Fruit fly (Drosophila melanogaster) whole organism, embryonic: ENCODE data around the gene CG14442.

Experiments used
- CG12769 ChIP-seq: fragments of 200-800 bp; sonication (Bioruptor generic); optimal IDR thresholded peaks from 2 replicates; lab custom pipeline; 2019; ENCODE audit warnings: missing biosample characterization, mild to moderate bottlenecking, missing genetic modification characterization, moderate library complexity
- CG13894 ChIP-seq: fragments of 200-800 bp; sonication (Bioruptor generic); optimal IDR thresholded peaks from 3 replicates; lab custom pipeline; 2018; ENCODE audit warnings: missing biosample characterization, mild to moderate bottlenecking, missing genetic modification characterization, moderate library complexity
- CG14050 ChIP-seq: fragments of 200-800 bp; sonication (Bioruptor generic); IDR thresholded peaks from 3 replicates; pipeline ENCODE4 v1.3.6; 2022; ENCODE audit warnings: missing biosample characterization, missing genetic modification characterization
- CG1602 ChIP-seq: fragments of 200-800 bp; sonication (Bioruptor generic); optimal IDR thresholded peaks from 3 replicates; lab custom pipeline; 2016; ENCODE audit warnings: missing biosample characterization, missing genetic modification characterization
- CG1647 ChIP-seq: fragments of 200-800 bp; sonication (Bioruptor generic); optimal IDR thresholded peaks from 3 replicates; lab custom pipeline; 2016; ENCODE audit warnings: missing biosample characterization, missing genetic modification characterization
- CG16815 ChIP-seq: fragments of 200-800 bp; sonication (Bioruptor generic); optimal IDR thresholded peaks from 3 replicates; lab custom pipeline; 2017; ENCODE audit warnings: missing biosample characterization, mild to moderate bottlenecking, missing genetic modification characterization
- CG16863 ChIP-seq: fragments of 200-800 bp; sonication (Bioruptor generic); optimal IDR thresholded peaks from 3 replicates; lab custom pipeline; 2016; ENCODE audit warnings: missing biosample characterization, missing genetic modification characterization
- CG18599 ChIP-seq: fragments of 200-800 bp; sonication (Bioruptor generic); optimal IDR thresholded peaks from 3 replicates; lab custom pipeline; 2017; ENCODE audit warnings: missing biosample characterization, missing genetic modification characterization, mild to moderate bottlenecking, moderate library complexity, missing genetic modification reagents
- CG30403 ChIP-seq: fragments of 200-800 bp; sonication (Bioruptor generic); optimal IDR thresholded peaks from 3 replicates; lab custom pipeline; 2016; ENCODE audit warnings: missing biosample characterization, missing genetic modification characterization
- CG32772 ChIP-seq: fragments of 200-800 bp; sonication (Bioruptor generic); IDR thresholded peaks from 2 replicates; pipeline ENCODE4 v1.3.6; 2022; ENCODE audit warnings: missing biosample characterization, missing genetic modification characterization
- CG33213 ChIP-seq: fragments of 200-800 bp; sonication (Bioruptor generic); optimal IDR thresholded peaks from 3 replicates; lab custom pipeline; 2016; ENCODE audit warnings: missing biosample characterization, missing genetic modification characterization
- CG34422 ChIP-seq: fragments of 200-800 bp; sonication (Bioruptor generic); IDR thresholded peaks from 3 replicates; pipeline ENCODE4 v1.3.6; 2022; ENCODE audit warnings: missing biosample characterization, missing genetic modification characterization
- CG4282 ChIP-seq: fragments of 200-800 bp; sonication (Bioruptor generic); optimal IDR thresholded peaks from 2 replicates; lab custom pipeline; 2016; ENCODE audit warnings: missing biosample characterization, missing genetic modification characterization
- CG6175 ChIP-seq: fragments of 200-800 bp; sonication (Bioruptor generic); IDR thresholded peaks from 3 replicates; pipeline ENCODE4 v1.3.6; 2022; ENCODE audit warnings: missing biosample characterization, missing genetic modification characterization
- CG6272 ChIP-seq: fragments of 200-800 bp; sonication (Bioruptor generic); IDR thresholded peaks from 2 replicates; pipeline ENCODE4 v1.3.6; 2022; ENCODE audit warnings: missing biosample characterization, missing genetic modification characterization
- CG6765 ChIP-seq: fragments of 200-800 bp; sonication (Bioruptor generic); optimal IDR thresholded peaks from 3 replicates; lab custom pipeline; 2017; ENCODE audit warnings: missing biosample characterization, mild to moderate bottlenecking, missing genetic modification characterization
- CG8388 ChIP-seq: fragments of 200-800 bp; sonication (Bioruptor generic); optimal IDR thresholded peaks from 2 replicates; lab custom pipeline; 2019; ENCODE audit warnings: missing biosample characterization, mild to moderate bottlenecking, missing genetic modification characterization, moderate library complexity
- CG9215 ChIP-seq: fragments of 200-800 bp; sonication (Bioruptor generic); IDR thresholded peaks from 2 replicates; pipeline ENCODE4 v1.3.6; 2022; ENCODE audit warnings: missing biosample characterization, missing genetic modification characterization
- CG9727 ChIP-seq: fragments of 200-800 bp; sonication (Bioruptor generic); optimal IDR thresholded peaks from 3 replicates; lab custom pipeline; 2017; ENCODE audit warnings: missing biosample characterization, mild to moderate bottlenecking, missing genetic modification characterization
- Dad ChIP-seq: fragments of 200-800 bp; sonication (Bioruptor generic); optimal IDR thresholded peaks from 3 replicates; lab custom pipeline; 2016; ENCODE audit warnings: missing biosample characterization, missing genetic modification characterization
- Dip3 ChIP-seq: fragments of 200-800 bp; sonication (Bioruptor generic); optimal IDR thresholded peaks from 3 replicates; lab custom pipeline; 2016; ENCODE audit warnings: missing biosample characterization, missing genetic modification characterization
- Dp ChIP-seq: fragments of 200-800 bp; sonication (Bioruptor generic); optimal IDR thresholded peaks from 2 replicates; lab custom pipeline; 2018; ENCODE audit warnings: missing biosample characterization, mild to moderate bottlenecking, missing genetic modification characterization, moderate library complexity
- Drgx ChIP-seq: fragments of 200-800 bp; sonication (Bioruptor generic); IDR thresholded peaks from 2 replicates; pipeline ENCODE4 v1.3.6; 2022; ENCODE audit warnings: missing biosample characterization, missing genetic modification characterization
- E2f1 ChIP-seq: fragments of 200-800 bp; sonication (Bioruptor generic); IDR thresholded peaks from 2 replicates; pipeline ENCODE4 v1.3.6; 2022; ENCODE audit warnings: missing biosample characterization, missing genetic modification characterization
- H15 ChIP-seq: fragments of 200-800 bp; sonication (Bioruptor generic); IDR thresholded peaks from 3 replicates; pipeline ENCODE4 v1.3.6; 2022; ENCODE audit warnings: missing biosample characterization, missing genetic modification characterization
- HLH4C ChIP-seq: fragments of 200-800 bp; sonication (Bioruptor generic); IDR thresholded peaks from 3 replicates; pipeline ENCODE4 v1.3.6; 2022; ENCODE audit warnings: missing biosample characterization, missing genetic modification characterization; ENCODE audit not compliant: partially characterized antibody
- Jarid2 ChIP-seq: fragments of 200-800 bp; sonication (Bioruptor generic); optimal IDR thresholded peaks from 3 replicates; lab custom pipeline; 2017; ENCODE audit warnings: mild to moderate bottlenecking, missing biosample characterization, missing genetic modification reagents, missing genetic modification characterization
- Mad ChIP-seq: fragments of 200-800 bp; sonication (Bioruptor generic); optimal IDR thresholded peaks from 2 replicates; lab custom pipeline; 2016; ENCODE audit warnings: missing biosample characterization, missing genetic modification characterization
- Meics ChIP-seq: fragments of 200-800 bp; sonication (Bioruptor generic); optimal IDR thresholded peaks from 2 replicates; lab custom pipeline; 2017; ENCODE audit warnings: missing biosample characterization, mild to moderate bottlenecking, missing genetic modification characterization
- NC2β ChIP-seq: fragments of 200-800 bp; sonication (Bioruptor generic); optimal IDR thresholded peaks from 2 replicates; lab custom pipeline; 2016; ENCODE audit warnings: missing biosample characterization, missing genetic modification characterization
- NFAT ChIP-seq: fragments of 200-800 bp; sonication (Bioruptor generic); IDR thresholded peaks from 2 replicates; pipeline ENCODE4 v1.3.6; 2022; ENCODE audit warnings: missing biosample characterization, missing genetic modification characterization
- Nf-YA ChIP-seq: fragments of 200-800 bp; sonication (Bioruptor generic); IDR thresholded peaks from 2 replicates; pipeline ENCODE4 v1.3.6; 2022; ENCODE audit warnings: missing biosample characterization, missing genetic modification characterization
- NfI ChIP-seq: fragments of 200-800 bp; sonication (Bioruptor generic); optimal IDR thresholded peaks from 3 replicates; lab custom pipeline; 2018; ENCODE audit warnings: missing biosample characterization, mild to moderate bottlenecking, missing genetic modification characterization, moderate library complexity
- abd-A ChIP-seq: fragments of 200-800 bp; sonication (Bioruptor generic); optimal IDR thresholded peaks from 3 replicates; lab custom pipeline; 2019; ENCODE audit warnings: missing biosample characterization, mild to moderate bottlenecking, missing genetic modification characterization, moderate library complexity
- ase ChIP-seq: fragments of 200-800 bp; sonication (Bioruptor generic); IDR thresholded peaks from 3 replicates; pipeline ENCODE4 v1.3.6; 2022; ENCODE audit warnings: missing biosample characterization, missing genetic modification characterization
- bab2 ChIP-seq: fragments of 200-800 bp; sonication (Bioruptor generic); optimal IDR thresholded peaks from 2 replicates; lab custom pipeline; 2016; ENCODE audit warnings: missing biosample characterization, missing genetic modification characterization
- cad ChIP-seq: fragments of >200 bp; optimal IDR thresholded peaks from 2 replicates; lab custom pipeline; 2017; ENCODE audit warnings: missing biosample characterization, missing genetic modification characterization
- caup ChIP-seq: fragments of 200-800 bp; sonication (Bioruptor generic); optimal IDR thresholded peaks from 3 replicates; lab custom pipeline; 2017; ENCODE audit warnings: missing biosample characterization, mild to moderate bottlenecking, missing genetic modification characterization, moderate library complexity; ENCODE audit not compliant: severe bottlenecking
- crp ChIP-seq, 2 experiments: fragments of 200-800 bp; sonication (Bioruptor generic); optimal IDR thresholded peaks; 2 replicates in 1 of 2; 3 replicates in 1 of 2; lab custom pipeline; 2017; ENCODE audit warnings: missing biosample characterization in 2 of 2, missing genetic modification characterization in 2 of 2, mild to moderate bottlenecking in 1 of 2, moderate library complexity in 1 of 2
- dan ChIP-seq: fragments of 200-800 bp; sonication (Bioruptor generic); IDR thresholded peaks from 2 replicates; pipeline ENCODE4 v1.3.6; 2022; ENCODE audit warnings: missing biosample characterization, missing genetic modification characterization
- dysf ChIP-seq: fragments of 200-800 bp; sonication (Bioruptor generic); IDR thresholded peaks from 3 replicates; pipeline ENCODE4 v1.3.6; 2022; ENCODE audit warnings: missing biosample characterization, missing genetic modification characterization
- ems ChIP-seq: fragments of 200-800 bp; sonication (Bioruptor generic); optimal IDR thresholded peaks from 3 replicates; lab custom pipeline; 2016; ENCODE audit warnings: missing biosample characterization, missing genetic modification characterization
- gcm ChIP-seq: fragments of 200-800 bp; sonication (Bioruptor generic); optimal IDR thresholded peaks from 2 replicates; lab custom pipeline; 2019; ENCODE audit warnings: missing biosample characterization, mild to moderate bottlenecking, missing genetic modification characterization, moderate library complexity
- gt ChIP-seq: fragments of 200-800 bp; sonication (Bioruptor generic); IDR thresholded peaks from 2 replicates; pipeline ENCODE4 v1.3.6; 2022; ENCODE audit warnings: missing biosample characterization, missing genetic modification characterization
- hth ChIP-seq: fragments of >200 bp; optimal IDR thresholded peaks from 2 replicates; lab custom pipeline; 2017; ENCODE audit warnings: inconsistent platforms
- pho ChIP-seq: fragments of 200-800 bp; sonication (Bioruptor generic); optimal IDR thresholded peaks from 2 replicates; lab custom pipeline; 2016; ENCODE audit warnings: missing biosample characterization, missing genetic modification characterization
- salm ChIP-seq: fragments of 200-800 bp; sonication (Bioruptor generic); optimal IDR thresholded peaks from 2 replicates; lab custom pipeline; 2018; ENCODE audit warnings: missing biosample characterization, mild to moderate bottlenecking, missing genetic modification characterization
- tx ChIP-seq: fragments of 200-800 bp; sonication (Bioruptor generic); optimal IDR thresholded peaks from 2 replicates; lab custom pipeline; 2016; ENCODE audit warnings: missing biosample characterization, missing genetic modification characterization
- unpg ChIP-seq: fragments of 200-800 bp; sonication (Bioruptor generic); optimal IDR thresholded peaks from 3 replicates; lab custom pipeline; 2018; ENCODE audit warnings: missing biosample characterization, mild to moderate bottlenecking, missing genetic modification characterization, moderate library complexity
- vfl ChIP-seq: fragments of 200-800 bp; sonication (Bioruptor generic); optimal IDR thresholded peaks from 2 replicates; lab custom pipeline; 2016; ENCODE audit warnings: missing biosample characterization, missing genetic modification characterization
- z ChIP-seq: fragments of 200-800 bp; sonication (Bioruptor generic); IDR thresholded peaks from 3 replicates; pipeline ENCODE4 v1.3.6; 2022; ENCODE audit warnings: missing biosample characterization, missing genetic modification characterization
- zfh1 ChIP-seq: fragments of 200-800 bp; sonication (Bioruptor generic); IDR thresholded peaks from 3 replicates; pipeline ENCODE4 v1.3.6; 2022; ENCODE audit warnings: missing biosample characterization, missing genetic modification characterization

CG14442 gene

dm6 chrX:6711295-6711694 is 16.5 kb upstream of the CG14442 start (continued):
- TF ChIP-seq CG1647 (GFP tag; lab: Kevin White, UChicago) (peak; percentile 50), HLH4C (no peak), dysf (GFP tag; lab: Robert Waterston, UW) (peak; percentile 87), zfh1 (GFP tag; lab: Robert Waterston, UW) (peak; percentile 72), salm (tag; lab: Kevin White, UChicago) (peak; percentile 70), Drgx (GFP tag; lab: Robert Waterston, UW) (peak; percentile 92), ems (GFP tag; lab: Kevin White, UChicago) (peak; percentile 64), CG30403 (GFP tag; lab: Kevin White, UChicago) (peak; percentile 80), gcm (peak; percentile 81), CG13894 (peak; percentile 79), Jarid2 (GFP tag; lab: Kevin White, UChicago) (peak; percentile 33), Nf-YA (GFP tag; lab: Robert Waterston, UW) (peak; percentile 45; the same call in 1 of the 2 replicates), CG4282 (peak; percentile 18), CG9215 (GFP tag; lab: Robert Waterston, UW) (peak; percentile 61), CG32772 (GFP tag; lab: Robert Waterston, UW) (peak; percentile 75), caup (GFP tag; lab: Kevin White, UChicago) (peak; percentile 69), NC2β (GFP tag; lab: Kevin White, UChicago) (peak; percentile 73), CG6175 (GFP tag; lab: Robert Waterston, UW) (no peak), CG6765 (GFP tag; lab: Kevin White, UChicago) (peak; percentile 54), CG14050 (GFP tag; lab: Robert Waterston, UW) (peak; percentile 66), CG8388 (GFP tag; lab: Kevin White, UChicago) (peak; percentile 74), unpg (GFP tag; lab: Kevin White, UChicago) (peak; percentile 83), gt (GFP tag; lab: Robert Waterston, UW) (no peak), NFAT (GFP tag; lab: Robert Waterston, UW) (peak; percentile 54), CG16863 (GFP tag; lab: Kevin White, UChicago) (peak; percentile 82), Dip3 (GFP tag; lab: Kevin White, UChicago) (peak; percentile 66), tx (GFP tag; lab: Kevin White, UChicago) (peak; percentile 76), Meics (GFP tag; lab: Kevin White, UChicago) (peak; percentile 81), bab2 (GFP tag; lab: Kevin White, UChicago) (peak; percentile 79), CG16815 (GFP tag; lab: Kevin White, UChicago) (peak; percentile 54), CG18599 (GFP tag; lab: Kevin White, UChicago) (peak; percentile 91), Dad (GFP tag; lab: Kevin White, UChicago) (peak; percentile 66), CG34422 (GFP tag; lab: Robert Waterston, UW) (peak; percentile 55; the same call in 1 of the 3 replicates), NfI (GFP tag; lab: Kevin White, UChicago) (peak; percentile 72), Mad (GFP tag; lab: Kevin White, UChicago) (peak; percentile 55), CG6272 (GFP tag; lab: Robert Waterston, UW) (peak; percentile 67), ase (peak; percentile 44; the same call in 1 of the 3 replicates), dan (GFP tag; lab: Robert Waterston, UW) (no peak), crp (GFP tag; optimal IDR thresholded peaks at IDR 0.05; lab: Kevin White, UChicago) (no peak), z (GFP tag; lab: Robert Waterston, UW) (no peak), CG9727 (GFP tag; lab: Kevin White, UChicago) (peak; percentile 72), CG33213 (peak; percentile 65), abd-A (tag; lab: Kevin White, UChicago) (no peak), H15 (GFP tag; lab: Robert Waterston, UW) (peak; percentile 30; the same call in 1 of the 3 replicates), CG1602 (peak; percentile 49), pho (GFP tag; lab: Kevin White, UChicago) (peak; percentile 80), Dp (GFP tag; lab: Kevin White, UChicago) (no peak), E2f1 (GFP tag; lab: Robert Waterston, UW) (peak; percentile 71), CG12769 (tag; lab: Kevin White, UChicago) (peak; percentile 93), hth (lab: Kevin White, UChicago) (no peak), cad (GFP tag; lab: Kevin White, UChicago) (no peak), vfl (GFP tag; lab: Kevin White, UChicago) (peak; percentile 49)
